Fruit fly (Drosophila melanogaster) whole organism, adult: ENCODE results near the gene CG12535.

Experiments used
- CG11617 ChIP-seq: fragments of 200-800 bp; sonication (Bioruptor generic); optimal IDR thresholded peaks from 2 replicates; lab custom pipeline; 2017; ENCODE audit warnings: mild to moderate bottlenecking, missing biosample characterization, missing genetic modification reagents, missing genetic modification characterization
- CG12768 ChIP-seq: fragments of 200-800 bp; sonication (Bioruptor generic); optimal IDR thresholded peaks from 2 replicates; lab custom pipeline; 2017; ENCODE audit warnings: missing biosample characterization, missing genetic modification characterization, mild to moderate bottlenecking, moderate library complexity, missing genetic modification reagents
- CG1620 ChIP-seq: fragments of 200-800 bp; sonication (Bioruptor generic); optimal IDR thresholded peaks from 2 replicates; lab custom pipeline; 2016; ENCODE audit warnings: missing biosample characterization, missing genetic modification characterization
- CG5204 ChIP-seq: fragments of 200-800 bp; sonication (Bioruptor generic); optimal IDR thresholded peaks from 2 replicates; lab custom pipeline; 2016; ENCODE audit warnings: missing biosample characterization, missing genetic modification characterization
- Crg-1 ChIP-seq: fragments of 200-800 bp; sonication (Bioruptor generic); optimal IDR thresholded peaks from 2 replicates; lab custom pipeline; 2016; ENCODE audit warnings: missing biosample characterization, missing genetic modification characterization
- cic ChIP-seq: fragments of 200-800 bp; sonication (Bioruptor generic); optimal IDR thresholded peaks from 2 replicates; lab custom pipeline; 2017; ENCODE audit warnings: missing biosample characterization, mild to moderate bottlenecking, missing genetic modification characterization, moderate library complexity
- ovo ChIP-seq: fragments of 200-800 bp; sonication (Bioruptor generic); optimal IDR thresholded peaks from 2 replicates; lab custom pipeline; 2016; ENCODE audit warnings: missing biosample characterization, missing genetic modification characterization

DNA sequence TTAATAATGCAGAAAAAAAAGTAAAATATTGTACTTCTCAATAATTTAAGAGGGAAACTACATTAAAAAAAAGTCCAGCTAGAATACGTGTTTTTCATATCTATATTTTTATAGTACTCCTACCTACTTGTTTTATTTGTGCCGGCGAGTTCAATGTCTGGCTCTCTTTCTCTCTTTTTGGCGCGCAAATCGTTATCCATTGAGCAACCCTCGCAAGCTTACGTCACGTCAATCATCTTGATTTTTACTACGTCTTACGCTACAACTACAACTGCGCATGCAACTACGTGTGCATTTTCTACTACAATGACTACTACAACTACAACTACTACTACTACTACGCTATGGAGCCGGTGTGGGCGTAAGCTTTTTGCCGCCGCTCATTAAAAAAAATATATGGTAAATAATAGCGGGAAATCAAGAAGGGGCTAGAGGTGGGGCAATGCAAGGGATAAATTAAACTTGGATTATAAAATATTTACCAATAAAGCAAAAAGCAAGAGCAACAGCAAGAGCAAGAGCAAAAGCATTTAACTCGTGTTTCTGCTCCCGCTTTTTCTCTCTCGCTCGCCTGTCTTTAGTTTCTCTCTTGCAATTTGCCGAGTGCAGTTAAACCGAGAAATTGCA, 71.3 kb downstream of the CG12535 start:
- TF ChIP-seq CG5204 (GFP tag; lab: Kevin White, UChicago) = no peak
- no peak for TF ChIP-seq CG1620 (GFP tag; lab: Kevin White, UChicago)
- TF ChIP-seq CG11617 (GFP tag; lab: Kevin White, UChicago) = no peak
- peak; percentile 31 for TF ChIP-seq CG12768 (GFP tag; lab: Kevin White, UChicago)
- TF ChIP-seq ovo = peak; percentile 55
- peak; percentile 14 for TF ChIP-seq Crg-1 (GFP tag; lab: Kevin White, UChicago)
- peak; percentile 99 for TF ChIP-seq cic
